Worm (Caenorhabditis elegans) whole organism, L1 larva: ENCODE data around the gene nstp-10.

ENCODE experiments used
- C04F5.9 ChIP-seq: sonication (generic microtip); optimal IDR thresholded peaks from 2 replicates; lab custom pipeline; 2016; ENCODE audit warnings: missing genetic modification characterization, missing compliant biosample characterization
- C34B4.2 ChIP-seq: sonication (generic microtip); optimal IDR thresholded peaks from 2 replicates; lab custom pipeline; 2017; ENCODE audit warnings: mild to moderate bottlenecking, missing genetic modification characterization, missing compliant biosample characterization
- F16B12.6 ChIP-seq: fragments of 150-350 bp; optimal IDR thresholded peaks from 2 replicates; lab custom pipeline; 2014; ENCODE audit warnings: missing biosample characterization, missing genetic modification characterization
- alr-1 ChIP-seq: fragments of 200-800 bp; sonication (Bioruptor generic); optimal IDR thresholded peaks from 2 replicates; lab custom pipeline; 2018; ENCODE audit warnings: borderline replicate concordance, mild to moderate bottlenecking, missing genetic modification characterization, missing compliant biosample characterization
- aly-2 ChIP-seq: fragments of 150-350 bp; optimal IDR thresholded peaks from 2 replicates; lab custom pipeline; 2014; ENCODE audit warnings: missing biosample characterization, missing genetic modification characterization
- ama-1 ChIP-seq: fragments of 150-350 bp; optimal IDR thresholded peaks from 2 replicates; lab custom pipeline; 2014
- ceh-63 ChIP-seq: fragments of 200-800 bp; sonication (Bioruptor generic); optimal IDR thresholded peaks from 2 replicates; lab custom pipeline; 2018; ENCODE audit warnings: mild to moderate bottlenecking, missing genetic modification characterization, missing compliant biosample characterization
- ceh-82 ChIP-seq, 3 experiments: fragments of 150-350 bp in 1 of 3; sonication (generic microtip) in 2 of 3; optimal IDR thresholded peaks; 2 replicates each; lab custom pipeline; 2014 to 2017; ENCODE audit warnings: missing biosample characterization in 3 of 3, missing genetic modification characterization in 3 of 3
- ceh-88 ChIP-seq: fragments of 200-800 bp; sonication (Bioruptor generic); IDR thresholded peaks from 2 replicates; pipeline ENCODE4 v1.3.6; 2022; ENCODE audit warnings: missing genetic modification characterization, missing compliant biosample characterization
- ceh-90 ChIP-seq: sonication (generic microtip); optimal IDR thresholded peaks from 2 replicates; lab custom pipeline; 2016; ENCODE audit warnings: missing genetic modification characterization, missing compliant biosample characterization
- dpl-1 ChIP-seq, 3 experiments: fragments of 150-350 bp in 2 of 3; sonication (generic microtip) in 1 of 3; optimal IDR thresholded peaks; 2 replicates each; lab custom pipeline; 2014 to 2017; ENCODE audit warnings: missing biosample characterization in 3 of 3, missing genetic modification characterization in 3 of 3, missing genetic modification reagents in 3 of 3
- efl-1 ChIP-seq, 4 experiments: fragments of 150-350 bp; optimal IDR thresholded peaks in 3 of 4; peaks in 1 of 4; 1 replicate in 1 of 4; 2 replicates in 3 of 4; lab custom pipeline; 2014; ENCODE audit warnings: missing biosample characterization in 2 of 4, missing genetic modification characterization in 2 of 4, missing genetic modification reagents in 2 of 4
- efl-3 ChIP-seq: fragments of 200-800 bp; sonication (Bioruptor generic); optimal IDR thresholded peaks from 2 replicates; lab custom pipeline; 2018; ENCODE audit warnings: mild to moderate bottlenecking, missing genetic modification characterization, missing compliant biosample characterization
- elt-2 ChIP-seq: sonication (generic microtip); optimal IDR thresholded peaks from 2 replicates; lab custom pipeline; 2016; ENCODE audit warnings: missing genetic modification characterization, mild to moderate bottlenecking, inconsistent platforms, missing compliant biosample characterization, missing genetic modification reagents
- elt-3 ChIP-seq, 6 experiments: fragments of 150-350 bp in 1 of 6; sonication (generic microtip); optimal IDR thresholded peaks; 2 replicates each; lab custom pipeline; 2017 to 2018; ENCODE audit warnings: missing biosample characterization in 6 of 6, missing genetic modification characterization in 6 of 6, inconsistent platforms in 1 of 6
- fkh-10 ChIP-seq: sonication (generic microtip); optimal IDR thresholded peaks from 2 replicates; lab custom pipeline; 2017; ENCODE audit warnings: missing biosample characterization, missing genetic modification reagents, missing genetic modification characterization
- fkh-8 ChIP-seq: sonication (generic microtip); optimal IDR thresholded peaks from 2 replicates; lab custom pipeline; 2016; ENCODE audit warnings: mild to moderate bottlenecking, missing genetic modification characterization, missing compliant biosample characterization
- fos-1 ChIP-seq: fragments of 150-350 bp; optimal IDR thresholded peaks from 2 replicates; lab custom pipeline; 2014; ENCODE audit warnings: missing biosample characterization, missing genetic modification characterization
- grh-1 ChIP-seq: fragments of 200-800 bp; sonication (Bioruptor generic); IDR thresholded peaks from 2 replicates; pipeline ENCODE4 v1.3.6; 2022; ENCODE audit warnings: missing genetic modification reagents, missing genetic modification characterization, missing compliant biosample characterization
- irx-1 ChIP-seq: sonication (generic microtip); optimal IDR thresholded peaks from 2 replicates; lab custom pipeline; 2016; ENCODE audit warnings: missing genetic modification characterization, missing compliant biosample characterization
- lin-13 ChIP-seq: fragments of 150-350 bp; optimal IDR thresholded peaks from 2 replicates; lab custom pipeline; 2014; ENCODE audit warnings: missing biosample characterization, missing genetic modification reagents, missing genetic modification characterization
- lin-14 ChIP-seq: fragments of 200-800 bp; sonication (Bioruptor generic); optimal IDR thresholded peaks from 2 replicates; lab custom pipeline; 2018; ENCODE audit warnings: mild to moderate bottlenecking, missing genetic modification characterization, moderate library complexity, missing compliant biosample characterization
- lin-35 ChIP-seq, 2 experiments: fragments of 150-350 bp; optimal IDR thresholded peaks; 2 replicates each; lab custom pipeline; 2014; ENCODE audit warnings: missing biosample characterization in 2 of 2, missing genetic modification characterization in 2 of 2, missing genetic modification reagents in 2 of 2
- lin-39 ChIP-seq: fragments of 150-350 bp; optimal IDR thresholded peaks from 2 replicates; lab custom pipeline; 2014; ENCODE audit warnings: missing biosample characterization, missing genetic modification reagents, missing genetic modification characterization
- lir-3 ChIP-seq: sonication (generic microtip); optimal IDR thresholded peaks from 2 replicates; lab custom pipeline; 2016; ENCODE audit warnings: mild to moderate bottlenecking, missing genetic modification characterization, moderate library complexity, missing compliant biosample characterization; ENCODE audit not compliant: poor library complexity
- lsy-2 ChIP-seq, 2 experiments: fragments of 150-350 bp; optimal IDR thresholded peaks; 2 replicates each; lab custom pipeline; 2014; ENCODE audit warnings: missing biosample characterization in 2 of 2, missing genetic modification characterization in 2 of 2
- mab-9 ChIP-seq: fragments of 200-800 bp; sonication (Bioruptor generic); IDR thresholded peaks from 2 replicates; pipeline ENCODE4 v1.3.6; 2022; ENCODE audit warnings: missing genetic modification reagents, missing genetic modification characterization, missing compliant biosample characterization
- mep-1 ChIP-seq: fragments of 150-350 bp; optimal IDR thresholded peaks from 2 replicates; lab custom pipeline; 2014; ENCODE audit warnings: missing biosample characterization, missing genetic modification characterization
- nhr-11 ChIP-seq: fragments of 150-350 bp; optimal IDR thresholded peaks from 2 replicates; lab custom pipeline; 2014; ENCODE audit warnings: missing biosample characterization, missing genetic modification characterization
- nhr-19 ChIP-seq: fragments of 200-800 bp; sonication (Bioruptor generic); conservative IDR thresholded peaks from 2 replicates; pipeline ENCODE4 v1.3.6; 2022; ENCODE audit warnings: missing genetic modification characterization, missing compliant biosample characterization
- nhr-237 ChIP-seq: fragments of 150-350 bp; optimal IDR thresholded peaks from 2 replicates; lab custom pipeline; 2014; ENCODE audit warnings: missing biosample characterization, missing genetic modification characterization
- nhr-28 ChIP-seq: fragments of 150-350 bp; optimal IDR thresholded peaks from 2 replicates; lab custom pipeline; 2014; ENCODE audit warnings: missing biosample characterization, missing genetic modification characterization
- nhr-47 ChIP-seq: sonication (generic microtip); optimal IDR thresholded peaks from 2 replicates; lab custom pipeline; 2016; ENCODE audit warnings: mild to moderate bottlenecking, missing genetic modification characterization, moderate library complexity, missing compliant biosample characterization
- nhr-71 ChIP-seq: sonication (generic microtip); optimal IDR thresholded peaks from 2 replicates; lab custom pipeline; 2016; ENCODE audit warnings: mild to moderate bottlenecking, missing genetic modification characterization, moderate library complexity, missing compliant biosample characterization
- nhr-76 ChIP-seq: sonication (generic microtip); optimal IDR thresholded peaks from 2 replicates; lab custom pipeline; 2017; ENCODE audit warnings: missing biosample characterization, missing genetic modification characterization
- nhr-84 ChIP-seq: sonication (generic microtip); optimal IDR thresholded peaks from 2 replicates; lab custom pipeline; 2017; ENCODE audit warnings: missing biosample characterization, missing genetic modification characterization
- nhr-90 ChIP-seq: sonication (generic microtip); optimal IDR thresholded peaks from 2 replicates; lab custom pipeline; 2016; ENCODE audit warnings: mild to moderate bottlenecking, missing genetic modification characterization, missing compliant biosample characterization; ENCODE audit not compliant: poor library complexity
- pag-3 ChIP-seq: sonication (generic microtip); optimal IDR thresholded peaks from 2 replicates; lab custom pipeline; 2017; ENCODE audit warnings: missing genetic modification characterization, mild to moderate bottlenecking, missing compliant biosample characterization, antibody characterized with exemption, borderline replicate concordance; ENCODE audit not compliant: insufficient read depth
- pqm-1 ChIP-seq: sonication (generic microtip); optimal IDR thresholded peaks from 3 replicates; lab custom pipeline; 2017; ENCODE audit warnings: missing biosample characterization, missing genetic modification characterization
- skn-1 ChIP-seq: fragments of 150-350 bp; optimal IDR thresholded peaks from 2 replicates; lab custom pipeline; 2014; ENCODE audit warnings: missing biosample characterization, missing genetic modification characterization
- snpc-4 ChIP-seq: fragments of 150-350 bp; optimal IDR thresholded peaks from 2 replicates; lab custom pipeline; 2014; ENCODE audit warnings: missing biosample characterization, missing genetic modification characterization
- snu-23 ChIP-seq: sonication (generic microtip); optimal IDR thresholded peaks from 2 replicates; lab custom pipeline; 2016; ENCODE audit warnings: missing genetic modification characterization, missing compliant biosample characterization
- sox-4 ChIP-seq: sonication (generic microtip); optimal IDR thresholded peaks from 2 replicates; lab custom pipeline; 2016; ENCODE audit warnings: missing genetic modification characterization, missing compliant biosample characterization
- tlp-1 ChIP-seq: fragments of 150-350 bp; optimal IDR thresholded peaks from 2 replicates; lab custom pipeline; 2014; ENCODE audit warnings: missing biosample characterization, missing genetic modification characterization
- unc-130 ChIP-seq: fragments of 150-350 bp; optimal IDR thresholded peaks from 2 replicates; lab custom pipeline; 2017; ENCODE audit warnings: missing biosample characterization, missing genetic modification characterization, inconsistent platforms
- unc-62 ChIP-seq: fragments of 150-350 bp; optimal IDR thresholded peaks from 2 replicates; lab custom pipeline; 2014; ENCODE audit warnings: missing biosample characterization, missing genetic modification reagents, missing genetic modification characterization
- unc-86 ChIP-seq: sonication (generic microtip); optimal IDR thresholded peaks from 2 replicates; lab custom pipeline; 2016; ENCODE audit warnings: missing genetic modification characterization, missing compliant biosample characterization
- unc-98 ChIP-seq: fragments of 200-800 bp; sonication (Bioruptor generic); IDR thresholded peaks from 2 replicates; pipeline ENCODE4 v1.3.6; 2022; ENCODE audit warnings: missing genetic modification characterization, missing compliant biosample characterization
- vab-15 ChIP-seq: sonication (generic microtip); optimal IDR thresholded peaks from 2 replicates; lab custom pipeline; 2017; ENCODE audit warnings: missing genotype, mild to moderate bottlenecking, missing genetic modification characterization, missing compliant biosample characterization
- xbp-1 ChIP-seq: sonication (generic microtip); optimal IDR thresholded peaks from 2 replicates; lab custom pipeline; 2016; ENCODE audit warnings: missing genetic modification characterization, missing compliant biosample characterization
- zip-4 ChIP-seq: fragments of 200-800 bp; sonication (Bioruptor generic); optimal IDR thresholded peaks from 2 replicates; lab custom pipeline; 2018; ENCODE audit warnings: mild to moderate bottlenecking, missing genetic modification characterization, moderate library complexity, missing compliant biosample characterization
- ztf-11 ChIP-seq, 2 experiments: sonication (generic microtip); optimal IDR thresholded peaks; 2 replicates each; lab custom pipeline; 2016 to 2017; ENCODE audit warnings: missing genetic modification characterization in 2 of 2, missing biosample characterization in 1 of 2, missing compliant biosample characterization in 1 of 2

The nstp-10 gene

ce11 chrV:9546860-9547269 is 2.8 kb downstream of the nstp-10 start, which contains the start of gene his-37:
his-37 (plus strand) TSS chrV:9547105.
- peak; percentile 90 for TF ChIP-seq lin-39 (tag; lab: Kevin White, UChicago)
- TF ChIP-seq skn-1 (tag; lab: Kevin White, UChicago): peak; percentile 94
- TF ChIP-seq nhr-237 (tag; lab: Kevin White, UChicago): peak; percentile 97
- TF ChIP-seq efl-3 (GFP tag; lab: Kevin White, UChicago): peak; percentile 27
- TF ChIP-seq nhr-47 (tag; lab: Kevin White, UChicago): peak; percentile 99
- TF ChIP-seq nhr-71 (tag; lab: Kevin White, UChicago): peak; percentile 99
- TF ChIP-seq ztf-11 (tag; optimal IDR thresholded peaks at IDR 0.05; lab: Kevin White, UChicago): peak in 1 of 2 experiments; percentile 89
- no peak for TF ChIP-seq tlp-1 (tag; lab: Kevin White, UChicago)
- peak; percentile 88 for TF ChIP-seq unc-62 (GFP tag; lab: Kevin White, UChicago)
- peak; percentile 74 for TF ChIP-seq vab-15 (tag; lab: Kevin White, UChicago)
- TF ChIP-seq lin-35 (GFP tag; optimal IDR thresholded peaks at IDR 0.05; lab: Kevin White, UChicago): peak; percentile 89 to 95
- TF ChIP-seq C04F5.9 (tag; lab: Kevin White, UChicago): peak; percentile 86
- TF ChIP-seq elt-2 (tag; lab: Kevin White, UChicago): peak; percentile 92
- peak; percentile 60 for TF ChIP-seq nhr-84 (tag; lab: Kevin White, UChicago)
- no peak for TF ChIP-seq alr-1
- TF ChIP-seq mab-9: peak; percentile 93
- peak; percentile 90 for TF ChIP-seq ama-1 (lab: Kevin White, UChicago)
- peak; percentile 62 for TF ChIP-seq C34B4.2 (tag; lab: Kevin White, UChicago)
- peak; percentile 65 for TF ChIP-seq nhr-28 (tag; lab: Kevin White, UChicago)
- peak; percentile 100 for TF ChIP-seq lin-14 (GFP tag; lab: Kevin White, UChicago)
- TF ChIP-seq pag-3 (tag; lab: Kevin White, UChicago): peak; percentile 17
- TF ChIP-seq snpc-4: peak; percentile 93
- TF ChIP-seq lir-3 (tag; lab: Kevin White, UChicago): peak; percentile 92
- TF ChIP-seq ceh-90: peak; percentile 22
- peak; percentile 95 to 97 for TF ChIP-seq lsy-2 (tag; optimal IDR thresholded peaks at IDR 0.05; lab: Kevin White, UChicago)
- TF ChIP-seq unc-86 (tag; lab: Kevin White, UChicago): peak; percentile 98
- peak; percentile 85 for TF ChIP-seq pqm-1 (tag; lab: Kevin White, UChicago)
- peak; percentile 78 to 99 (median 98) for TF ChIP-seq elt-3 (tag; optimal IDR thresholded peaks at IDR 0.05; lab: Kevin White, UChicago)
- TF ChIP-seq irx-1 (tag; lab: Kevin White, UChicago): peak; percentile 95
- peak; percentile 97 for TF ChIP-seq fos-1 (tag; lab: Kevin White, UChicago)
- peak; percentile 43 for TF ChIP-seq ceh-63
- peak; percentile 99 for TF ChIP-seq mep-1
- peak; percentile 98 for TF ChIP-seq grh-1 (GFP tag; lab: Robert Waterston, UW)
- peak; percentile 99 for TF ChIP-seq snu-23 (GFP tag; lab: Kevin White, UChicago)
- TF ChIP-seq xbp-1 (tag; lab: Kevin White, UChicago): peak; percentile 99
- peak; percentile 99 for TF ChIP-seq unc-130 (tag; lab: Kevin White, UChicago)
- TF ChIP-seq sox-4 (tag; lab: Kevin White, UChicago): peak; percentile 97
- TF ChIP-seq nhr-76: peak; percentile 94
- TF ChIP-seq unc-98: peak; percentile 38; the same call in 1 of the 2 replicates
- TF ChIP-seq ceh-82 (tag; optimal IDR thresholded peaks at IDR 0.05; lab: Kevin White, UChicago): peak; percentile 97 to 99 (median 99)
- peak; percentile 99 for TF ChIP-seq ceh-88 (GFP tag; lab: Robert Waterston, UW)
- TF ChIP-seq fkh-10: peak; percentile 99
- peak; percentile 92 for TF ChIP-seq zip-4
- TF ChIP-seq nhr-11 (tag; lab: Kevin White, UChicago): peak; percentile 97
- TF ChIP-seq lin-13 (GFP tag; lab: Kevin White, UChicago): peak; percentile 98
- peak; percentile 76 for TF ChIP-seq F16B12.6
- TF ChIP-seq aly-2: peak; percentile 90
- peak; percentile 93 to 96 for TF ChIP-seq efl-1 (optimal IDR thresholded peaks at IDR 0.05; lab: Kevin White, UChicago)
- TF ChIP-seq efl-1 (GFP tag; optimal IDR thresholded peaks at IDR 0.05 in 1 of 2; lab: Kevin White, UChicago): peak; percentile 81 to 99
- peak; percentile 83 to 89 (median 85) for TF ChIP-seq dpl-1 (GFP tag; optimal IDR thresholded peaks at IDR 0.05; lab: Kevin White, UChicago)
- peak; percentile 100 for TF ChIP-seq fkh-8 (tag; lab: Kevin White, UChicago)
- peak; percentile 99 for TF ChIP-seq nhr-19 (GFP tag; lab: Robert Waterston, UW)
- TF ChIP-seq nhr-90 (tag; lab: Kevin White, UChicago): peak; percentile 99
